Worm (Caenorhabditis elegans) whole organism, young adult: ENCODE data around the gene cnc-4.
A peak's percentile ranks its signal among the peaks of the same experiment; 100 is the strongest.

Experiments used
- B0261.1 ChIP-seq: sonication (generic microtip); optimal IDR thresholded peaks from 2 replicates; lab custom pipeline; 2016; ENCODE audit warnings: mild to moderate bottlenecking, missing genetic modification characterization, moderate library complexity, missing compliant biosample characterization
- F22D6.2 ChIP-seq: sonication (generic microtip); optimal IDR thresholded peaks from 2 replicates; lab custom pipeline; 2016; ENCODE audit warnings: mild to moderate bottlenecking, missing genetic modification characterization, missing compliant biosample characterization
- F23B12.7 ChIP-seq: sonication (generic microtip); optimal IDR thresholded peaks from 2 replicates; lab custom pipeline; 2017; ENCODE audit warnings: missing genetic modification characterization, mild to moderate bottlenecking, missing compliant biosample characterization, antibody characterized with exemption, moderate library complexity; ENCODE audit not compliant: insufficient read depth
- F37B4.10 ChIP-seq: fragments of 200-800 bp; sonication (Bioruptor generic); IDR thresholded peaks from 2 replicates; pipeline ENCODE4 v1.3.6; 2022; ENCODE audit warnings: missing genetic modification characterization, missing compliant biosample characterization
- F52B5.7 ChIP-seq: sonication (generic microtip); optimal IDR thresholded peaks from 2 replicates; lab custom pipeline; 2016; ENCODE audit warnings: mild to moderate bottlenecking, missing genetic modification characterization, missing compliant biosample characterization
- F57C9.4 ChIP-seq: sonication (generic microtip); optimal IDR thresholded peaks from 2 replicates; lab custom pipeline; 2017; ENCODE audit warnings: mild to moderate bottlenecking, missing genetic modification characterization, missing compliant biosample characterization
- Y53F4B.3 ChIP-seq: fragments of 200-800 bp; sonication (Bioruptor generic); IDR thresholded peaks from 2 replicates; pipeline ENCODE4 v1.3.6; 2022; ENCODE audit warnings: missing genetic modification reagents, missing genetic modification characterization, missing compliant biosample characterization
- Y67H2A.10 ChIP-seq: fragments of 200-800 bp; sonication (Bioruptor generic); conservative IDR thresholded peaks from 2 replicates; pipeline ENCODE4 v1.3.6; 2022; ENCODE audit warnings: missing genetic modification reagents, missing genetic modification characterization, missing compliant biosample characterization
- Y95B8A.8 ChIP-seq: fragments of 200-800 bp; sonication (Bioruptor generic); IDR thresholded peaks from 2 replicates; pipeline ENCODE4 v1.3.6; 2022; ENCODE audit warnings: missing genetic modification reagents, missing genetic modification characterization, missing compliant biosample characterization
- ama-1 ChIP-seq, 3 experiments: fragments of 150-350 bp in 1 of 3; sonication (generic microtip) in 2 of 3; optimal IDR thresholded peaks; 2 replicates each; lab custom pipeline; 2014 to 2018; ENCODE audit warnings: missing biosample characterization in 2 of 3, missing genetic modification characterization in 2 of 3, missing genetic modification reagents in 2 of 3
- bed-1 ChIP-seq: fragments of 200-800 bp; sonication (Bioruptor generic); IDR thresholded peaks from 2 replicates; pipeline ENCODE4 v1.3.6; 2022; ENCODE audit warnings: missing genetic modification reagents, missing genetic modification characterization, missing compliant biosample characterization
- bed-2 ChIP-seq: fragments of 200-800 bp; sonication (Bioruptor generic); IDR thresholded peaks from 2 replicates; pipeline ENCODE4 v1.3.6; 2022; ENCODE audit warnings: missing genetic modification reagents, missing genetic modification characterization, missing compliant biosample characterization
- ccch-3 ChIP-seq: fragments of 200-800 bp; sonication (Bioruptor generic); optimal IDR thresholded peaks from 2 replicates; lab custom pipeline; 2018; ENCODE audit warnings: mild to moderate bottlenecking, missing genetic modification characterization, missing compliant biosample characterization
- cebp-1 ChIP-seq, 2 experiments: fragments of 200-800 bp in 1 of 2; sonication (Bioruptor generic) in 1 of 2; sonication (generic microtip) in 1 of 2; IDR thresholded peaks in 1 of 2; optimal IDR thresholded peaks in 1 of 2; 2 replicates each; pipeline versions ENCODE4 v1.3.6 to Lab custom; 2017 to 2022; ENCODE audit warnings: missing compliant biosample characterization in 2 of 2, missing genetic modification characterization in 2 of 2, mild to moderate bottlenecking in 1 of 2, missing genetic modification reagents in 1 of 2, moderate library complexity in 1 of 2
- ceh-40 ChIP-seq: fragments of 200-800 bp; sonication (Bioruptor generic); IDR thresholded peaks from 2 replicates; pipeline ENCODE4 v1.3.6; 2022; ENCODE audit warnings: missing genetic modification characterization, missing compliant biosample characterization
- ceh-58 ChIP-seq: fragments of 200-800 bp; sonication (Bioruptor generic); IDR thresholded peaks from 2 replicates; pipeline ENCODE4 v1.3.6; 2022; ENCODE audit warnings: missing genetic modification characterization, missing compliant biosample characterization
- ceh-91 ChIP-seq: fragments of 200-800 bp; sonication (Bioruptor generic); IDR thresholded peaks from 2 replicates; pipeline ENCODE4 v1.3.6; 2022; ENCODE audit warnings: missing genetic modification reagents, missing genetic modification characterization, missing compliant biosample characterization
- egrh-3 ChIP-seq: fragments of 200-800 bp; sonication (Bioruptor generic); IDR thresholded peaks from 2 replicates; pipeline ENCODE4 v1.3.6; 2022; ENCODE audit warnings: missing genetic modification reagents, missing genetic modification characterization, missing compliant biosample characterization
- him-1 ChIP-seq: sonication (generic microtip); optimal IDR thresholded peaks from 2 replicates; lab custom pipeline; 2016; ENCODE audit warnings: missing genotype, missing genetic modification reagents, missing genetic modification characterization, missing compliant biosample characterization
- hlh-26 ChIP-seq: fragments of 200-800 bp; sonication (Bioruptor generic); conservative IDR thresholded peaks from 2 replicates; pipeline ENCODE4 v1.3.6; 2022; ENCODE audit warnings: missing genetic modification reagents, missing genetic modification characterization, missing compliant biosample characterization
- hmg-20 ChIP-seq: fragments of 200-800 bp; sonication (Bioruptor generic); IDR thresholded peaks from 2 replicates; pipeline ENCODE4 v1.3.6; 2022; ENCODE audit warnings: missing genetic modification reagents, missing genetic modification characterization, missing compliant biosample characterization
- hrde-1 ChIP-seq: sonication (generic microtip); optimal IDR thresholded peaks from 2 replicates; lab custom pipeline; 2016; ENCODE audit warnings: missing genetic modification characterization, mild to moderate bottlenecking, missing compliant biosample characterization, moderate library complexity, missing genotype, missing genetic modification reagents, borderline replicate concordance
- hsf-1 ChIP-seq: fragments of 200-800 bp; sonication (Bioruptor generic); IDR thresholded peaks from 2 replicates; pipeline ENCODE4 v1.3.6; 2022; ENCODE audit warnings: missing genetic modification reagents, missing genetic modification characterization, missing compliant biosample characterization
- lsl-1 ChIP-seq: fragments of 200-800 bp; sonication (Bioruptor generic); optimal IDR thresholded peaks from 2 replicates; lab custom pipeline; 2018; ENCODE audit warnings: mild to moderate bottlenecking, missing genetic modification characterization, moderate library complexity, missing compliant biosample characterization
- madf-3 ChIP-seq: fragments of 200-800 bp; sonication (Bioruptor generic); IDR thresholded peaks from 2 replicates; pipeline ENCODE4 v1.3.6; 2022; ENCODE audit warnings: missing genetic modification reagents, missing genetic modification characterization, missing compliant biosample characterization
- madf-8 ChIP-seq: fragments of 200-800 bp; sonication (Bioruptor generic); conservative IDR thresholded peaks from 2 replicates; pipeline ENCODE4 v1.3.6; 2022; ENCODE audit warnings: missing genetic modification reagents, missing genetic modification characterization, missing compliant biosample characterization
- mcd-1 ChIP-seq: fragments of 200-800 bp; sonication (Bioruptor generic); IDR thresholded peaks from 2 replicates; pipeline ENCODE4 v1.3.6; 2022; ENCODE audit warnings: missing genetic modification reagents, missing genetic modification characterization, missing compliant biosample characterization
- mel-28 ChIP-seq: sonication (generic microtip); optimal IDR thresholded peaks from 2 replicates; lab custom pipeline; 2016; ENCODE audit warnings: borderline replicate concordance, mild to moderate bottlenecking, missing genetic modification characterization, missing compliant biosample characterization
- mxl-1 ChIP-seq: sonication (generic microtip); optimal IDR thresholded peaks from 2 replicates; lab custom pipeline; 2016; ENCODE audit warnings: missing genetic modification characterization, missing compliant biosample characterization
- nhr-27 ChIP-seq: fragments of 200-800 bp; sonication (Bioruptor generic); optimal IDR thresholded peaks from 2 replicates; lab custom pipeline; 2018; ENCODE audit warnings: mild to moderate bottlenecking, missing genetic modification characterization, moderate library complexity, missing compliant biosample characterization
- nhr-80 ChIP-seq: sonication (generic microtip); optimal IDR thresholded peaks from 2 replicates; lab custom pipeline; 2016; ENCODE audit warnings: missing genetic modification characterization, missing compliant biosample characterization
- nhr-90 ChIP-seq: sonication (generic microtip); optimal IDR thresholded peaks from 2 replicates; lab custom pipeline; 2016; ENCODE audit warnings: missing genotype, mild to moderate bottlenecking, missing genetic modification characterization, missing compliant biosample characterization
- pbrm-1 ChIP-seq: fragments of 200-800 bp; sonication (Bioruptor generic); IDR thresholded peaks from 2 replicates; pipeline ENCODE4 v1.3.6; 2022; ENCODE audit warnings: missing genetic modification reagents, missing genetic modification characterization, missing compliant biosample characterization
- pha-4 ChIP-seq: fragments of 150-350 bp; sonication (generic microtip); optimal IDR thresholded peaks from 2 replicates; lab custom pipeline; 2014; ENCODE audit warnings: missing biosample characterization, missing genetic modification reagents, missing genetic modification characterization
- rcor-1 ChIP-seq: fragments of 200-800 bp; sonication (Bioruptor generic); IDR thresholded peaks from 2 replicates; pipeline ENCODE4 v1.3.6; 2022; ENCODE audit warnings: missing genetic modification reagents, missing genetic modification characterization, missing compliant biosample characterization
- rpc-1 ChIP-seq, 2 experiments: fragments of 150-350 bp in 1 of 2; sonication (generic microtip) in 1 of 2; optimal IDR thresholded peaks; 2 replicates each; lab custom pipeline; 2014 to 2018; ENCODE audit warnings: missing biosample characterization in 1 of 2, missing genetic modification characterization in 1 of 2, missing genetic modification reagents in 1 of 2, missing genotype in 1 of 2
- snpc-1.1 ChIP-seq: sonication (generic microtip); optimal IDR thresholded peaks from 2 replicates; lab custom pipeline; 2017; ENCODE audit warnings: missing genetic modification characterization, mild to moderate bottlenecking, missing compliant biosample characterization, antibody characterized with exemption, moderate library complexity, missing genotype, missing genetic modification reagents; ENCODE audit not compliant: insufficient read depth
- tbp1 ChIP-seq: fragments of 200-800 bp; sonication (Bioruptor generic); optimal IDR thresholded peaks from 2 replicates; lab custom pipeline; 2018; ENCODE audit warnings: mild to moderate bottlenecking, missing genetic modification characterization, missing compliant biosample characterization
- tbx-9 ChIP-seq: sonication (generic microtip); optimal IDR thresholded peaks from 2 replicates; lab custom pipeline; 2016; ENCODE audit warnings: borderline replicate concordance, missing genetic modification characterization, inconsistent platforms, missing compliant biosample characterization
- tlf-1 ChIP-seq: fragments of 200-800 bp; sonication (Bioruptor generic); optimal IDR thresholded peaks from 2 replicates; lab custom pipeline; 2018; ENCODE audit warnings: mild to moderate bottlenecking, missing genetic modification characterization, missing compliant biosample characterization
- xnd-1 ChIP-seq: sonication (generic microtip); optimal IDR thresholded peaks from 2 replicates; lab custom pipeline; 2016; ENCODE audit warnings: missing genotype, missing genetic modification reagents, missing genetic modification characterization, missing compliant biosample characterization
- zfh-2 ChIP-seq: fragments of 200-800 bp; sonication (Bioruptor generic); conservative IDR thresholded peaks from 2 replicates; pipeline ENCODE4 v1.3.6; 2022; ENCODE audit warnings: missing genetic modification reagents, missing genetic modification characterization, missing compliant biosample characterization
- ztf-18 ChIP-seq: sonication (generic microtip); optimal IDR thresholded peaks from 2 replicates; lab custom pipeline; 2016; ENCODE audit warnings: missing genotype, mild to moderate bottlenecking, missing genetic modification characterization, missing compliant biosample characterization
- ztf-3 ChIP-seq: fragments of 200-800 bp; sonication (Bioruptor generic); optimal IDR thresholded peaks from 2 replicates; lab custom pipeline; 2018; ENCODE audit warnings: mild to moderate bottlenecking, missing genetic modification characterization, missing compliant biosample characterization
- ztf-6 ChIP-seq: fragments of 200-800 bp; sonication (Bioruptor generic); IDR thresholded peaks from 2 replicates; pipeline ENCODE4 v1.3.6; 2022; ENCODE audit warnings: missing genetic modification reagents, missing genetic modification characterization, missing compliant biosample characterization

Gene cnc-4

ce11 chrV:1476284-1476792, 29.3 kb downstream of the cnc-4 start (continued):
- TF ChIP-seq mel-28 (tag; lab: Kevin White, UChicago) = no peak
- no peak for TF ChIP-seq ztf-3 (GFP tag; lab: Kevin White, UChicago)
- TF ChIP-seq ceh-40 (GFP tag; lab: Robert Waterston, UW) = no peak
- no peak for TF ChIP-seq hmg-20
- TF ChIP-seq bed-1 = no peak
- TF ChIP-seq snpc-1.1 (tag; lab: Kevin White, UChicago) = no peak
- no peak for TF ChIP-seq Y67H2A.10 (GFP tag; lab: Robert Waterston, UW)
- TF ChIP-seq pha-4 (tag; lab: Kevin White, UChicago) = no peak
- TF ChIP-seq nhr-27 (tag; lab: Kevin White, UChicago) = no peak
- TF ChIP-seq bed-2 (GFP tag; lab: Robert Waterston, UW) = no peak
- TF ChIP-seq hlh-26 (GFP tag; lab: Robert Waterston, UW) = no peak
- TF ChIP-seq ceh-58 (GFP tag; lab: Robert Waterston, UW) = no peak
- TF ChIP-seq F37B4.10 (GFP tag; lab: Robert Waterston, UW) = no peak
- peak; percentile 64; the same call in 1 of the 2 replicates for TF ChIP-seq hsf-1 (GFP tag; lab: Robert Waterston, UW)
- no peak for TF ChIP-seq mcd-1 (GFP tag; lab: Robert Waterston, UW)
- TF ChIP-seq ztf-6 = no peak
- TF ChIP-seq tbp1 (GFP tag; lab: Kevin White, UChicago) = peak; percentile 23
- TF ChIP-seq hrde-1 (tag; lab: Kevin White, UChicago) = no peak
- no peak for TF ChIP-seq xnd-1 (tag; lab: Kevin White, UChicago)
- no peak for TF ChIP-seq mxl-1 (tag; lab: Kevin White, UChicago)
- TF ChIP-seq nhr-80 (tag; lab: Kevin White, UChicago) = no peak
- no peak for TF ChIP-seq zfh-2 (GFP tag; lab: Robert Waterston, UW)
- TF ChIP-seq lsl-1 (GFP tag; lab: Kevin White, UChicago) = no peak
- TF ChIP-seq madf-8 (GFP tag; lab: Robert Waterston, UW) = no peak
- no peak for TF ChIP-seq F57C9.4 (tag; lab: Kevin White, UChicago)
- TF ChIP-seq F23B12.7 = no peak
- no peak for TF ChIP-seq F22D6.2 (tag; lab: Kevin White, UChicago)
- no peak for TF ChIP-seq rcor-1 (GFP tag; lab: Robert Waterston, UW)
- no peak for TF ChIP-seq cebp-1 (GFP tag; IDR thresholded peaks at IDR 0.05; lab: Robert Waterston, UW)
- TF ChIP-seq cebp-1 (tag; optimal IDR thresholded peaks at IDR 0.05; lab: Kevin White, UChicago) = no peak
- TF ChIP-seq F52B5.7 (tag; lab: Kevin White, UChicago) = no peak
- TF ChIP-seq ztf-18 (tag; lab: Kevin White, UChicago) = peak; percentile 6
- TF ChIP-seq tlf-1 (GFP tag; lab: Kevin White, UChicago) = no peak
- TF ChIP-seq B0261.1 (tag; lab: Kevin White, UChicago) = no peak

- TF ChIP-seq hrde-1 (tag; lab: Kevin White, UChicago) = no peak
- TF ChIP-seq rpc-1 (optimal IDR thresholded peaks at IDR 0.05; lab: Kevin White, UChicago) = no peak
- no peak for TF ChIP-seq rpc-1 (tag; optimal IDR thresholded peaks at IDR 0.05; lab: Kevin White, UChicago)
- no peak for TF ChIP-seq hsf-1 (GFP tag; lab: Robert Waterston, UW)
- no peak for TF ChIP-seq ccch-3
- TF ChIP-seq nhr-90 (tag; lab: Kevin White, UChicago) = no peak
- TF ChIP-seq madf-3 (GFP tag; lab: Robert Waterston, UW) = no peak
- 0 out of 2 replicates have a peak, but pooled peaks have one; percentile 5 for TF ChIP-seq rcor-1 (GFP tag; lab: Robert Waterston, UW)
- no peak for TF ChIP-seq ceh-58 (GFP tag; lab: Robert Waterston, UW)
- no peak for TF ChIP-seq pbrm-1 (GFP tag; lab: Robert Waterston, UW)
- peak; percentile 77 for TF ChIP-seq lsl-1 (GFP tag; lab: Kevin White, UChicago)
- no peak for TF ChIP-seq ama-1 (optimal IDR thresholded peaks at IDR 0.05; lab: Kevin White, UChicago)
- no peak for TF ChIP-seq ama-1 (GFP tag; optimal IDR thresholded peaks at IDR 0.05; lab: Kevin White, UChicago)
- TF ChIP-seq F52B5.7 (tag; lab: Kevin White, UChicago) = no peak
- no peak for TF ChIP-seq pha-4 (tag; lab: Kevin White, UChicago)
- TF ChIP-seq egrh-3 (GFP tag; lab: Robert Waterston, UW) = no peak
- TF ChIP-seq tbx-9 (tag; lab: Kevin White, UChicago) = no peak
- no peak for TF ChIP-seq Y53F4B.3 (GFP tag; lab: Robert Waterston, UW)
- peak; percentile 42 for TF ChIP-seq ceh-91 (GFP tag; lab: Robert Waterston, UW)
- no peak for TF ChIP-seq Y95B8A.8 (GFP tag; lab: Robert Waterston, UW)
- TF ChIP-seq him-1 (tag; lab: Kevin White, UChicago) = peak; percentile 1
- TF ChIP-seq ztf-6 = no peak
- no peak for TF ChIP-seq hmg-20
Measured at ce11 chrV:1476841-1477240, 29.8 kb downstream of the cnc-4 start.
